Worm (Caenorhabditis elegans) whole organism, late embryonic: Measurements from ENCODE around the gene vhp-1.

ENCODE experiments used
- C08G9.2 ChIP-seq: sonication (generic microtip); optimal IDR thresholded peaks from 2 replicates; lab custom pipeline; 2016; ENCODE audit warnings: mild to moderate bottlenecking, missing genetic modification characterization, moderate library complexity, missing compliant biosample characterization
- F13H6.1 ChIP-seq: sonication (generic microtip); optimal IDR thresholded peaks from 2 replicates; lab custom pipeline; 2016; ENCODE audit warnings: missing genetic modification characterization, missing compliant biosample characterization
- K02D7.2 ChIP-seq: sonication (generic microtip); optimal IDR thresholded peaks from 2 replicates; lab custom pipeline; 2017; ENCODE audit warnings: mild to moderate bottlenecking, missing genetic modification characterization, missing compliant biosample characterization
- T23F11.4 ChIP-seq: fragments of 200-800 bp; sonication (Bioruptor generic); optimal IDR thresholded peaks from 2 replicates; lab custom pipeline; 2018; ENCODE audit warnings: mild to moderate bottlenecking, missing genetic modification characterization, missing compliant biosample characterization
- Y22D7AL.16 ChIP-seq: sonication (generic microtip); optimal IDR thresholded peaks from 2 replicates; lab custom pipeline; 2016; ENCODE audit warnings: missing genetic modification characterization, missing compliant biosample characterization
- ahr-1 ChIP-seq: sonication (generic microtip); optimal IDR thresholded peaks from 2 replicates; lab custom pipeline; 2016; ENCODE audit warnings: missing genetic modification characterization, missing compliant biosample characterization
- ama-1 ChIP-seq: fragments of 150-350 bp; optimal IDR thresholded peaks from 2 replicates; lab custom pipeline; 2014
- ceh-14 ChIP-seq: sonication (generic microtip); optimal IDR thresholded peaks from 2 replicates; lab custom pipeline; 2016; ENCODE audit warnings: missing genotype, missing genetic modification characterization, missing compliant biosample characterization
- ceh-18 ChIP-seq: sonication (generic microtip); optimal IDR thresholded peaks from 2 replicates; lab custom pipeline; 2016; ENCODE audit warnings: missing genetic modification characterization, missing compliant biosample characterization
- ceh-2 ChIP-seq: sonication (generic microtip); optimal IDR thresholded peaks from 2 replicates; lab custom pipeline; 2016; ENCODE audit warnings: missing genotype, missing genetic modification characterization, missing compliant biosample characterization
- ceh-22 ChIP-seq: sonication (generic microtip); optimal IDR thresholded peaks from 2 replicates; lab custom pipeline; 2017; ENCODE audit warnings: missing biosample characterization, missing genetic modification characterization
- ceh-24 ChIP-seq: sonication (generic microtip); optimal IDR thresholded peaks from 2 replicates; lab custom pipeline; 2016; ENCODE audit warnings: mild to moderate bottlenecking, missing genetic modification characterization, missing compliant biosample characterization
- ceh-30 ChIP-seq: fragments of 150-350 bp; optimal IDR thresholded peaks from 2 replicates; lab custom pipeline; 2014; ENCODE audit warnings: missing biosample characterization, missing genetic modification characterization
- ceh-31 ChIP-seq: sonication (generic microtip); optimal IDR thresholded peaks from 2 replicates; lab custom pipeline; 2016; ENCODE audit warnings: missing genetic modification characterization, missing compliant biosample characterization
- ceh-34 ChIP-seq: sonication (generic microtip); optimal IDR thresholded peaks from 2 replicates; lab custom pipeline; 2016; ENCODE audit warnings: mild to moderate bottlenecking, missing genetic modification characterization, missing compliant biosample characterization
- che-1 ChIP-seq: sonication (generic microtip); optimal IDR thresholded peaks from 2 replicates; lab custom pipeline; 2016; ENCODE audit warnings: mild to moderate bottlenecking, missing genetic modification characterization, missing compliant biosample characterization
- dve-1 ChIP-seq: sonication (generic microtip); optimal IDR thresholded peaks from 2 replicates; lab custom pipeline; 2017; ENCODE audit warnings: antibody characterized with exemption, mild to moderate bottlenecking, missing genetic modification characterization, missing compliant biosample characterization
- eyg-1 ChIP-seq: sonication (generic microtip); optimal IDR thresholded peaks from 2 replicates; lab custom pipeline; 2016; ENCODE audit warnings: missing genotype, missing genetic modification characterization, missing compliant biosample characterization
- fax-1 ChIP-seq: sonication (generic microtip); optimal IDR thresholded peaks from 2 replicates; lab custom pipeline; 2016; ENCODE audit warnings: missing genotype, missing genetic modification characterization, missing compliant biosample characterization
- gmeb-2 ChIP-seq: sonication (generic microtip); optimal IDR thresholded peaks from 2 replicates; lab custom pipeline; 2016; ENCODE audit warnings: missing genetic modification characterization, inconsistent platforms, missing compliant biosample characterization
- hlh-15 ChIP-seq: sonication (generic microtip); optimal IDR thresholded peaks from 2 replicates; lab custom pipeline; 2016; ENCODE audit warnings: missing genetic modification characterization, missing compliant biosample characterization
- hlh-30 ChIP-seq: sonication (generic microtip); optimal IDR thresholded peaks from 2 replicates; lab custom pipeline; 2017; ENCODE audit warnings: antibody characterized with exemption, missing genetic modification characterization, missing compliant biosample characterization; ENCODE audit not compliant: insufficient read depth
- hlh-6 ChIP-seq: sonication (generic microtip); optimal IDR thresholded peaks from 2 replicates; lab custom pipeline; 2016; ENCODE audit warnings: missing genotype, missing genetic modification characterization, missing compliant biosample characterization
- lin-11 ChIP-seq: fragments of 200-800 bp; sonication (Bioruptor generic); optimal IDR thresholded peaks from 2 replicates; lab custom pipeline; 2018; ENCODE audit warnings: mild to moderate bottlenecking, missing genetic modification characterization, missing compliant biosample characterization
- mec-3 ChIP-seq: sonication (generic microtip); optimal IDR thresholded peaks from 2 replicates; lab custom pipeline; 2016; ENCODE audit warnings: borderline replicate concordance, missing genetic modification characterization, missing compliant biosample characterization
- nhr-11 ChIP-seq: fragments of 150-350 bp; optimal IDR thresholded peaks from 2 replicates; lab custom pipeline; 2014; ENCODE audit warnings: missing biosample characterization, missing genetic modification characterization
- nhr-232 ChIP-seq: sonication (generic microtip); optimal IDR thresholded peaks from 2 replicates; lab custom pipeline; 2016; ENCODE audit warnings: missing genetic modification characterization, missing compliant biosample characterization
- odd-2 ChIP-seq: sonication (generic microtip); optimal IDR thresholded peaks from 2 replicates; lab custom pipeline; 2017; ENCODE audit warnings: antibody characterized with exemption, mild to moderate bottlenecking, missing genetic modification characterization, missing compliant biosample characterization
- pag-3 ChIP-seq: sonication (generic microtip); optimal IDR thresholded peaks from 2 replicates; lab custom pipeline; 2016; ENCODE audit warnings: missing compliant biosample characterization, missing genetic modification characterization, borderline replicate concordance
- pat-9 ChIP-seq: fragments of 200-800 bp; sonication (Bioruptor generic); optimal IDR thresholded peaks from 2 replicates; lab custom pipeline; 2018; ENCODE audit warnings: mild to moderate bottlenecking, missing genetic modification characterization, moderate library complexity, missing compliant biosample characterization
- pax-1 ChIP-seq: fragments of 150-350 bp; optimal IDR thresholded peaks from 2 replicates; lab custom pipeline; 2014; ENCODE audit warnings: missing biosample characterization, missing genetic modification characterization
- pha-2 ChIP-seq: sonication (generic microtip); optimal IDR thresholded peaks from 2 replicates; lab custom pipeline; 2017; ENCODE audit warnings: mild to moderate bottlenecking, missing genetic modification characterization, missing compliant biosample characterization
- pha-4 ChIP-seq: fragments of 150-350 bp; optimal IDR thresholded peaks from 2 replicates; lab custom pipeline; 2018; ENCODE audit warnings: missing biosample characterization, missing genetic modification reagents, missing genetic modification characterization
- pqm-1 ChIP-seq: sonication (generic microtip); optimal IDR thresholded peaks from 2 replicates; lab custom pipeline; 2016; ENCODE audit warnings: missing genetic modification characterization, missing compliant biosample characterization
- pros-1 ChIP-seq: fragments of 150-350 bp; optimal IDR thresholded peaks from 2 replicates; lab custom pipeline; 2014; ENCODE audit warnings: missing biosample characterization, missing genetic modification reagents, missing genetic modification characterization
- rnt-1 ChIP-seq: sonication (generic microtip); optimal IDR thresholded peaks from 2 replicates; lab custom pipeline; 2016; ENCODE audit warnings: missing genetic modification characterization, missing compliant biosample characterization
- sdc-2 ChIP-seq: sonication (generic microtip); optimal IDR thresholded peaks from 2 replicates; lab custom pipeline; 2016; ENCODE audit warnings: missing genotype, missing genetic modification characterization, missing compliant biosample characterization
- syd-9 ChIP-seq: sonication (generic microtip); optimal IDR thresholded peaks from 2 replicates; lab custom pipeline; 2016; ENCODE audit warnings: mild to moderate bottlenecking, missing genetic modification characterization, moderate library complexity, missing compliant biosample characterization
- tbx-2 ChIP-seq: sonication (generic microtip); optimal IDR thresholded peaks from 2 replicates; lab custom pipeline; 2016; ENCODE audit warnings: missing genetic modification characterization, missing compliant biosample characterization
- tbx-7 ChIP-seq: sonication (generic microtip); optimal IDR thresholded peaks from 2 replicates; lab custom pipeline; 2016; ENCODE audit warnings: missing genotype, missing genetic modification characterization, missing compliant biosample characterization
- ttx-3 ChIP-seq: sonication (generic microtip); optimal IDR thresholded peaks from 2 replicates; lab custom pipeline; 2016; ENCODE audit warnings: missing genetic modification reagents, missing genetic modification characterization, missing compliant biosample characterization
- unc-3 ChIP-seq, 2 experiments: fragments of 200-800 bp in 1 of 2; sonication (Bioruptor generic) in 1 of 2; sonication (generic microtip) in 1 of 2; conservative IDR thresholded peaks in 1 of 2; optimal IDR thresholded peaks in 1 of 2; 2 replicates each; pipeline versions ENCODE4 v1.3.6 to Lab custom; 2016 to 2022; ENCODE audit warnings: missing compliant biosample characterization in 2 of 2, missing genetic modification characterization in 2 of 2, missing genetic modification reagents in 1 of 2
- zip-5 ChIP-seq: sonication (generic microtip); optimal IDR thresholded peaks from 2 replicates; lab custom pipeline; 2016; ENCODE audit warnings: missing genetic modification characterization, missing compliant biosample characterization

Gene vhp-1

DNA sequence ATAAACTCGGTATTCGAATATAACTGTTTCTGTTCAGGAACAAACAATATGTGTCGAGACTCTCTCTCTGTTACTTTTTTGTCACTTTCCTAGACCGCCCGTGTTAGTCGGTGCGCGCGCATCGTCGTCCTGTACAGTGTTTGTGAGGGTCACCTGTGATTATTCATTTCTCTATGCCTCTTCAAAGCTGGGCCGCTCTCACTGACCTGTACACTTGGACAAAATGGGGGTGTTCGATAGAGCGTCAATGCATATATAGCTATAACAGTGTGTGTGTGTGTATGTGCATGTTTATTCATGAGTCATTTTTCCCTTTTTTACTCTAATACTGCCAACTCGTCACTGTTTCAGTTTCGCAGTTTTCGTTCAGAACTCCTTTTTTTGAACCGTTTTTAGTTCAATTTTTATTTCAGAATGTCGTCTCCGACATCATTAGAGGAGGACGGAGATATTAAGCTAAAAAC is 56.6 kb downstream of the vhp-1 start, which contains the start of gene pkc-3 (continued):
- TF ChIP-seq pha-2 (tag; lab: Kevin White, UChicago) (no peak), ceh-22 (tag; lab: Kevin White, UChicago) (no peak), ceh-31 (tag; lab: Kevin White, UChicago) (no peak), hlh-6 (tag; lab: Kevin White, UChicago) (no peak), unc-3 (GFP tag; conservative IDR thresholded peaks at IDR 0.05; lab: Robert Waterston, UW) (no peak), unc-3 (tag; optimal IDR thresholded peaks at IDR 0.05; lab: Kevin White, UChicago) (no peak), C08G9.2 (tag; lab: Kevin White, UChicago) (no peak), eyg-1 (no peak), pha-4 (tag; lab: Kevin White, UChicago) (no peak), ceh-34 (tag; lab: Kevin White, UChicago) (no peak), sdc-2 (no peak), che-1 (tag; lab: Kevin White, UChicago) (no peak), nhr-232 (tag; lab: Kevin White, UChicago) (no peak), ama-1 (peak; percentile 43), hlh-15 (tag; lab: Kevin White, UChicago) (no peak), pax-1 (tag; lab: Kevin White, UChicago) (peak; percentile 26), T23F11.4 (GFP tag; lab: Kevin White, UChicago) (peak; percentile 26), nhr-11 (no peak), ahr-1 (tag; lab: Kevin White, UChicago) (no peak), pat-9 (tag; lab: Kevin White, UChicago) (no peak), ceh-18 (no peak), odd-2 (no peak), rnt-1 (tag; lab: Kevin White, UChicago) (no peak), lin-11 (no peak), fax-1 (tag; lab: Kevin White, UChicago) (no peak), pag-3 (no peak), Y22D7AL.16 (tag; lab: Kevin White, UChicago) (no peak), ceh-14 (tag; lab: Kevin White, UChicago) (no peak), K02D7.2 (tag; lab: Kevin White, UChicago) (no peak), tbx-2 (tag; lab: Kevin White, UChicago) (peak; percentile 14), ttx-3 (tag; lab: Kevin White, UChicago) (no peak), syd-9 (tag; lab: Kevin White, UChicago) (no peak), ceh-24 (tag; lab: Kevin White, UChicago) (no peak), pros-1 (tag; lab: Kevin White, UChicago) (no peak), tbx-7 (tag; lab: Kevin White, UChicago) (no peak), gmeb-2 (tag; lab: Kevin White, UChicago) (no peak)

DNA sequence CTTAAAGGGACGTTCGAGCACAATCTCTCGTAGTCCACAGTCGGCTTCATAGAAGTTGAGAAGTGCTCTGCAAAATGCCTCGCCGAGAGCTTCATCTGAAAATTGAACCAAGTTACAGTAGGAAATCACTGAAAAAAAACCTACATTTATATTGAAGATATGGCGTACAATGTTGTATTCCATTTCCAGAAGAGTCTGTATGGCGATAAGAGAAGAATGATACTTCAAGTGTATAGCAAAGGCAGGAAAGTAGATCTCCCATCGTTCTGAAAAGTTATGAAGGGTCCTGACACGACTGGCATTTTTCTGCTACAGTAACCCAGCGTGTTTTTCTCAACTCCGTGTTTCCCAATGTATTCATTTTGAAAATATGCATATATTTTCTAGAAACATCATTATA is 61.2 kb downstream of the vhp-1 start:
- TF ChIP-seq che-1 (tag; lab: Kevin White, UChicago), result no peak
- TF ChIP-seq ceh-2, result no peak
- TF ChIP-seq pha-4 (tag; lab: Kevin White, UChicago), result no peak
- no peak for TF ChIP-seq ceh-30 (tag; lab: Kevin White, UChicago)
- TF ChIP-seq mec-3 (tag; lab: Kevin White, UChicago), result no peak

DNA sequence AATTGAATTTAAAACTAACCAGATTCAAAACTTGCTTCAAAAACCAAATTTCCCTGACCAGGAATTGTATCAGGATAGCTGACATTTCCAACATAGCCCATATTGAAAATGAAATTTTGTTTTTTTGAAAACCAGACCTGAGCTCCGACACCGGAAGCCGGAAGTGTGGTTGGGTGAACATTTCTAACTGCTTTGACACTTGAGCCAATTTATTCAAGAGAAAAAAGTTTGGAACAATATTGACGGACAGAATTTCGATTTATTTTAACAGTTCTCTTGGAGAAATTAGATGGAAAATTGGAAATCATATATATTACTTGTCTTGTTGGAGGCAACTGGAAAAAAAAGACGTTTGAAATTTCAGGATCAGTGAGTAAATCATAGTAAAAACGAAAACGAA is 64.1 kb downstream of the vhp-1 start, which contains the start of gene ccpp-6:
TSS of gene ccpp-6 (minus strand) at position 101 of the 400 bp plus-strand sequence.
- TF ChIP-seq T23F11.4 (GFP tag; lab: Kevin White, UChicago) (no peak), zip-5 (tag; lab: Kevin White, UChicago) (no peak), hlh-30 (no peak), pqm-1 (tag; lab: Kevin White, UChicago) (no peak), F13H6.1 (no peak), hlh-15 (tag; lab: Kevin White, UChicago) (no peak), dve-1 (tag; lab: Kevin White, UChicago) (no peak), pha-2 (tag; lab: Kevin White, UChicago) (no peak)
